Fruit fly (Drosophila melanogaster) whole organism, prepupa: ENCODE measurements around the gene CG1983.

Source experiments
- Blimp-1 ChIP-seq: fragments of 200-800 bp; sonication (Bioruptor generic); optimal IDR thresholded peaks from 3 replicates; lab custom pipeline; 2017; ENCODE audit warnings: missing biosample characterization, missing genetic modification characterization, mild to moderate bottlenecking, moderate library complexity, missing genetic modification reagents
- CG10631 ChIP-seq: fragments of 200-800 bp; sonication (Bioruptor generic); optimal IDR thresholded peaks from 2 replicates; lab custom pipeline; 2016; ENCODE audit warnings: missing biosample characterization, missing genetic modification characterization
- CG10669 ChIP-seq: fragments of 200-800 bp; sonication (Bioruptor generic); optimal IDR thresholded peaks from 3 replicates; lab custom pipeline; 2018; ENCODE audit warnings: missing biosample characterization, mild to moderate bottlenecking, missing genetic modification characterization, moderate library complexity
- CG11294 ChIP-seq: fragments of 200-800 bp; sonication (Bioruptor generic); IDR thresholded peaks from 2 replicates; pipeline ENCODE4 v1.3.6; 2022; ENCODE audit warnings: missing biosample characterization, missing genetic modification characterization
- CG11902 ChIP-seq: fragments of 200-800 bp; sonication (Bioruptor generic); optimal IDR thresholded peaks from 3 replicates; lab custom pipeline; 2016; ENCODE audit warnings: missing biosample characterization, missing genetic modification characterization
- CG15336 ChIP-seq: fragments of 200-800 bp; sonication (Bioruptor generic); IDR thresholded peaks from 2 replicates; pipeline ENCODE4 v1.3.6; 2022; ENCODE audit warnings: missing biosample characterization, missing genetic modification characterization
- CG1621 ChIP-seq: fragments of 200-800 bp; sonication (Bioruptor generic); optimal IDR thresholded peaks from 3 replicates; lab custom pipeline; 2018; ENCODE audit warnings: missing biosample characterization, mild to moderate bottlenecking, missing genetic modification characterization
- CG16779 ChIP-seq: fragments of 200-800 bp; sonication (Bioruptor generic); optimal IDR thresholded peaks from 3 replicates; lab custom pipeline; 2017; ENCODE audit warnings: missing biosample characterization, mild to moderate bottlenecking, missing genetic modification characterization
- CG3032 ChIP-seq: fragments of 200-800 bp; optimal IDR thresholded peaks from 2 replicates; lab custom pipeline; 2019; ENCODE audit warnings: missing biosample characterization, mild to moderate bottlenecking, missing genetic modification characterization, moderate library complexity
- CG32006 ChIP-seq: fragments of 200-800 bp; sonication (Bioruptor generic); optimal IDR thresholded peaks from 3 replicates; lab custom pipeline; 2017; ENCODE audit warnings: missing biosample characterization, mild to moderate bottlenecking, missing genetic modification characterization
- CG34406 ChIP-seq: fragments of 200-800 bp; sonication (Bioruptor generic); optimal IDR thresholded peaks from 3 replicates; lab custom pipeline; 2016; ENCODE audit warnings: missing biosample characterization, missing genetic modification characterization
- CG3919 ChIP-seq: fragments of 200-800 bp; sonication (Bioruptor generic); optimal IDR thresholded peaks from 3 replicates; lab custom pipeline; 2016; ENCODE audit warnings: missing biosample characterization, missing genetic modification characterization
- CG6163 ChIP-seq: fragments of 200-800 bp; sonication (Bioruptor generic); IDR thresholded peaks from 3 replicates; pipeline ENCODE4 v1.3.6; 2022; ENCODE audit warnings: missing biosample characterization, missing genetic modification characterization
- CG6792 ChIP-seq: fragments of 200-800 bp; sonication (Bioruptor generic); optimal IDR thresholded peaks from 3 replicates; lab custom pipeline; 2016; ENCODE audit warnings: missing biosample characterization, missing genetic modification characterization
- CG6854 ChIP-seq: fragments of 200-800 bp; sonication (Bioruptor generic); optimal IDR thresholded peaks from 2 replicates; lab custom pipeline; 2017; ENCODE audit warnings: missing biosample characterization, mild to moderate bottlenecking, missing genetic modification characterization
- CG7368 ChIP-seq: fragments of 200-800 bp; sonication (Bioruptor generic); optimal IDR thresholded peaks from 3 replicates; lab custom pipeline; 2016; ENCODE audit warnings: missing biosample characterization, missing genetic modification characterization
- CG8632 ChIP-seq: fragments of 200-800 bp; sonication (Bioruptor generic); optimal IDR thresholded peaks from 3 replicates; lab custom pipeline; 2016; ENCODE audit warnings: missing biosample characterization, missing genetic modification characterization
- Eip78C ChIP-seq: fragments of 200-800 bp; sonication (Bioruptor generic); peaks from one replicate; lab custom pipeline; 2016; ENCODE audit warnings: missing biosample characterization, missing genetic modification characterization
- Eip93F ChIP-seq: fragments of 200-800 bp; sonication (Bioruptor generic); optimal IDR thresholded peaks from 2 replicates; lab custom pipeline; 2016; ENCODE audit warnings: missing biosample characterization, mild to moderate bottlenecking, missing genetic modification characterization
- Ets21C ChIP-seq: fragments of 200-800 bp; sonication (Bioruptor generic); optimal IDR thresholded peaks from 3 replicates; lab custom pipeline; 2016; ENCODE audit warnings: missing biosample characterization, missing genetic modification characterization
- Gug ChIP-seq: fragments of 200-800 bp; sonication (Bioruptor generic); IDR thresholded peaks from 2 replicates; pipeline ENCODE4 v1.3.6; 2022; ENCODE audit warnings: missing biosample characterization, missing genetic modification characterization
- Hr38 ChIP-seq: sonication (Bioruptor generic); optimal IDR thresholded peaks from 2 replicates; lab custom pipeline; 2016; ENCODE audit warnings: missing biosample characterization, missing genetic modification characterization
- Hr4 ChIP-seq: fragments of 200-800 bp; sonication (Bioruptor generic); optimal IDR thresholded peaks from 3 replicates; lab custom pipeline; 2016; ENCODE audit warnings: missing biosample characterization, missing genetic modification characterization
- Lpt ChIP-seq: fragments of 200-800 bp; sonication (Bioruptor generic); optimal IDR thresholded peaks from 3 replicates; lab custom pipeline; 2016; ENCODE audit warnings: missing biosample characterization, missing genetic modification characterization
- Met ChIP-seq: fragments of 200-800 bp; sonication (Bioruptor generic); optimal IDR thresholded peaks from 3 replicates; lab custom pipeline; 2016; ENCODE audit warnings: missing biosample characterization, missing genetic modification characterization
- Smox ChIP-seq: fragments of 200-800 bp; sonication (Bioruptor generic); optimal IDR thresholded peaks from 3 replicates; lab custom pipeline; 2016; ENCODE audit warnings: missing biosample characterization, missing genetic modification characterization
- Sox102F ChIP-seq: fragments of 200-800 bp; sonication (Bioruptor generic); optimal IDR thresholded peaks from 2 replicates; lab custom pipeline; 2016; ENCODE audit warnings: missing biosample characterization, mild to moderate bottlenecking, missing genetic modification characterization
- Sox14 ChIP-seq: fragments of 200-800 bp; sonication (Bioruptor generic); optimal IDR thresholded peaks from 3 replicates; lab custom pipeline; 2016; ENCODE audit warnings: missing biosample characterization, missing genetic modification characterization
- Sox15 ChIP-seq: fragments of 200-800 bp; sonication (Bioruptor generic); optimal IDR thresholded peaks from 3 replicates; lab custom pipeline; 2016; ENCODE audit warnings: missing biosample characterization, missing genetic modification characterization
- achi ChIP-seq: fragments of 200-800 bp; sonication (Bioruptor generic); optimal IDR thresholded peaks from 3 replicates; lab custom pipeline; 2016; ENCODE audit warnings: missing biosample characterization, missing genetic modification characterization
- acj6 ChIP-seq: fragments of 200-800 bp; sonication (Bioruptor generic); optimal IDR thresholded peaks from 3 replicates; lab custom pipeline; 2016; ENCODE audit warnings: missing biosample characterization, missing genetic modification characterization
- cyc ChIP-seq: fragments of 200-800 bp; sonication (Bioruptor generic); optimal IDR thresholded peaks from 3 replicates; lab custom pipeline; 2016; ENCODE audit warnings: missing biosample characterization, missing genetic modification characterization
- dac ChIP-seq: fragments of 200-800 bp; sonication (Bioruptor generic); optimal IDR thresholded peaks from 2 replicates; lab custom pipeline; 2017; ENCODE audit warnings: missing biosample characterization, mild to moderate bottlenecking, missing genetic modification characterization
- dsx ChIP-seq: fragments of 200-800 bp; optimal IDR thresholded peaks from 3 replicates; lab custom pipeline; 2019; ENCODE audit warnings: missing biosample characterization, mild to moderate bottlenecking, missing genetic modification characterization, moderate library complexity; ENCODE audit not compliant: poor library complexity, severe bottlenecking
- fd59A ChIP-seq: fragments of 200-800 bp; sonication (Bioruptor generic); optimal IDR thresholded peaks from 2 replicates; lab custom pipeline; 2017; ENCODE audit warnings: missing biosample characterization, mild to moderate bottlenecking, missing genetic modification characterization, missing genetic modification reagents
- fd85E ChIP-seq: fragments of 200-800 bp; sonication (Bioruptor generic); optimal IDR thresholded peaks from 3 replicates; lab custom pipeline; 2016; ENCODE audit warnings: missing biosample characterization, missing genetic modification characterization
- fkh ChIP-seq: fragments of 200-800 bp; sonication (Bioruptor generic); optimal IDR thresholded peaks from 3 replicates; lab custom pipeline; 2017; ENCODE audit warnings: missing biosample characterization, mild to moderate bottlenecking, missing genetic modification characterization, moderate library complexity
- lz ChIP-seq: fragments of 200-800 bp; sonication (Bioruptor generic); optimal IDR thresholded peaks from 3 replicates; lab custom pipeline; 2016; ENCODE audit warnings: missing biosample characterization, missing genetic modification characterization
- spab ChIP-seq: fragments of 200-800 bp; sonication (Bioruptor generic); optimal IDR thresholded peaks from 2 replicates; lab custom pipeline; 2017; ENCODE audit warnings: missing biosample characterization, mild to moderate bottlenecking, missing genetic modification characterization, missing genetic modification reagents
- ss ChIP-seq, 2 experiments: fragments of 200-800 bp; sonication (Bioruptor generic); optimal IDR thresholded peaks; 2 replicates in 1 of 2; 3 replicates in 1 of 2; lab custom pipeline; 2017 to 2018; ENCODE audit warnings: mild to moderate bottlenecking in 2 of 2, missing biosample characterization in 2 of 2, missing genetic modification characterization in 2 of 2, moderate library complexity in 1 of 2
- svp ChIP-seq: fragments of 200-800 bp; sonication (Bioruptor generic); peaks from one replicate; lab custom pipeline; 2016; ENCODE audit warnings: missing biosample characterization, missing genetic modification characterization

Gene CG1983

dm6 chr3R:30134063-30135047, 43.1 kb downstream of the CG1983 start, which contains the start of gene Tpi (continued):
- TF ChIP-seq CG11902 (GFP tag; lab: Kevin White, UChicago) (no peak), CG3919 (GFP tag; lab: Kevin White, UChicago) (no peak), dsx (GFP tag; lab: Kevin White, UChicago) (no peak), Ets21C (GFP tag; lab: Kevin White, UChicago) (peak; percentile 54), Eip93F (GFP tag; lab: Kevin White, UChicago) (no peak), Smox (peak; percentile 66), Sox14 (peak; percentile 69), Eip78C (GFP tag; lab: Kevin White, UChicago) (peak; percentile 38), CG6792 (GFP tag; lab: Kevin White, UChicago) (peak; percentile 50), Hr38 (GFP tag; lab: Kevin White, UChicago) (no peak), fd85E (GFP tag; lab: Kevin White, UChicago) (no peak), Sox15 (GFP tag; lab: Kevin White, UChicago) (peak; percentile 27), CG7368 (GFP tag; lab: Kevin White, UChicago) (peak; percentile 16), Gug (GFP tag; lab: Robert Waterston, UW) (no peak), fkh (GFP tag; lab: Kevin White, UChicago) (no peak), cyc (GFP tag; lab: Kevin White, UChicago) (no peak), Blimp-1 (GFP tag; lab: Kevin White, UChicago) (no peak), dac (GFP tag; lab: Kevin White, UChicago) (no peak), Met (peak; percentile 47), ss (GFP tag; optimal IDR thresholded peaks at IDR 0.05; lab: Kevin White, UChicago) (no peak), Lpt (GFP tag; lab: Kevin White, UChicago) (no peak), CG32006 (peak; percentile 73), svp (GFP tag; lab: Kevin White, UChicago) (peak; percentile 93), CG10631 (peak; percentile 62), acj6 (GFP tag; lab: Kevin White, UChicago) (peak; percentile 69), Hr4 (GFP tag; lab: Kevin White, UChicago) (peak; percentile 86), CG1621 (tag; lab: Kevin White, UChicago) (peak; percentile 72), CG6163 (GFP tag; lab: Robert Waterston, UW) (peak; percentile 66), CG15336 (peak; percentile 81), lz (GFP tag; lab: Kevin White, UChicago) (peak; percentile 65), achi (no peak), CG10669 (GFP tag; lab: Kevin White, UChicago) (no peak), CG6854 (GFP tag; lab: Kevin White, UChicago) (no peak), CG11294 (no peak), CG34406 (peak; percentile 55), fd59A (no peak), CG3032 (tag; lab: Kevin White, UChicago) (no peak), CG8632 (GFP tag; lab: Kevin White, UChicago) (peak; percentile 34), Sox102F (GFP tag; lab: Kevin White, UChicago) (peak; percentile 80), spab (GFP tag; lab: Kevin White, UChicago) (no peak)

dm6 chr3R:30132295-30132694, 45.2 kb downstream of the CG1983 start, which contains the start of gene CG31029:
CG31029 (minus strand) TSS chr3R:30132395.
- TF ChIP-seq CG16779: no peak
- TF ChIP-seq svp (GFP tag; lab: Kevin White, UChicago): peak; percentile 15
